Fruit fly (Drosophila melanogaster): ENCODE measurements around the gene CG42713.

- no peak for TF ChIP-seq CG8478 (optimal IDR thresholded peaks at IDR 0.05)
- no peak for TF ChIP-seq CTCF (optimal IDR thresholded peaks at IDR 0.05)
These were observed 49.0 kb upstream of the CG42713 start for dm6 chr2L:8842262-8842561.
